Worm (Caenorhabditis elegans): Measurements from ENCODE around the gene F54B11.7.
A peak's percentile ranks its signal among the peaks of the same experiment; 100 is the strongest.

Gene F54B11.7

DNA sequence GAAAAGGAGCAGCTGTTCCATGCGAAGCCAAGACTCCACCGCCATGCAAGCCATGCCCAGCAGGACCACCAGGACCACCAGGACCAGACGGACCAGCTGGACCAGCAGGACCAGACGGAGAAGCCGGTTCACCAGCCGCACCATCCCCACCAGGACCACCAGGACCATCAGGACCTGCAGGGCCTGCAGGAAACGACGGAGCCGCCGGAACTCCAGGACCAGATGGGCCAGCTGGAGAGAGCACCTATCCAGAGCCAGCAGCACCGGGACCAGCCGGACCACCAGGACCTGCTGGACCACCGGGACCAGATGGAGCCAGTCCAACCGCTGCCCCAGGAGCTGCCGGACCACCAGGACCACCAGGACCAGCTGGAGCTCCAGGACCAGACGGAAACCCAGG, 8.3 kb upstream of the F54B11.7 start:
- TF ChIP-seq nhr-11 (tag; optimal IDR thresholded peaks at IDR 0.05) (no peak), nhr-25 (tag; optimal IDR thresholded peaks at IDR 0.05) (no peak)

DNA sequence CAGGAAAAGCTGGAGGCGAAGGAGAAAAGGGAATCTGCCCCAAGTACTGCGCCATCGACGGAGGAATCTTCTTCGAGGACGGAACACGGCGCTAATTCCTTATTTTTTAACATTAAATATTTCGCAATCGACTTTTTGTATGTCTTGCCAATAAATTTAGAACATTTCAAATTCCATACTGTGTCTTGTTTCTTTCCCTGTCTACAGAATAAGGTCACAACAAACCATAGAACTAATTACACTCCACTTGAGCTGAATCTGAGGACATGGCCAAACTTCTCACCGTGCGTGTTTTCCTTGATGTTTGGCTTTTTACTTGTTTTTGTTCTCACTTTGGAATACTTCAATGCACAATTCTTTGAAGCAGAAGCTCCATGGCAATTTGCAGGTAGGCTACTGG, 7.9 kb upstream of the F54B11.7 start, which contains the start of gene F54B11.4:
Gene F54B11.4 (plus strand): TSS at position 301 of the 400 bp plus-strand sequence.
- no peak for TF ChIP-seq elt-2 (tag; optimal IDR thresholded peaks at IDR 0.05)
- no peak for TF ChIP-seq elt-3 (tag; optimal IDR thresholded peaks at IDR 0.05)
- no peak for TF ChIP-seq nhr-237 (tag; optimal IDR thresholded peaks at IDR 0.05)
- TF ChIP-seq ztf-11 (tag; optimal IDR thresholded peaks at IDR 0.05), result no peak

DNA sequence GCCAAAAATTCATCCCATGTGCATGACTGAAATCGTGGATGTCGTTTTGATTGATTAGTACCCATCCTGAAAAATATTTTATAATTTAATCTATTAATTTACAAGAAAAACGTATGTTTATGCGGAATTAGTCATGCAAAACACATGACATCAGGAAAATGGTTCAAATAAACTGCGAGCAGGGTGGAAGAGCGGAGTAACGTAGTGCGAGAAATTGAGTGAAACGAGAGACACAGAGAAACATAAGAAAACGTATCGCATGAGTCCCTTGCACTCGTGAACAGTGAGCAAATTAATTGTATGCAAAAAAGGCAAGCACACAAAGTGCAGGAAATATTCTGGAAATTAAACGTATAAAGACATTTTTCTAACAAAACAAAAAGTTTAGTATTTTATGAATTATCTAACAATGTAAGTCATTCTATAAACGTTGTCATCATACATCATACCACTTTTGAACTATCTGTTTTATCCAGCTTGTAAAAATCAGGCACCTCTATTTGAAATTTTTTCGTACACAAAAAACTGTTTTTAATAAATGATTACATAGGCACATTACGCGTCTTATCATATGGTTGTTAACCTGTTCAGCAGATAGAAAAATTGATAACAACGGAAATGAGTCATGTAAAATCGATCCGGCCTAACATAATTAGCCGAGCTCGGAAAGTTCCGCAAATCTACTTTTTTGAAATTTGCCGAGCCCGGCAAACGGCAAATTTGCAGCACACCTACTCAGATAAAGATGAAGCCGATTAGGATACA, 4.1 kb upstream of the F54B11.7 start, which contains the start of gene F54B11.5:
Gene F54B11.5 (minus strand): TSS at position 66 of the 765 bp plus-strand sequence.
- no peak for TF ChIP-seq nhr-76 (tag; optimal IDR thresholded peaks at IDR 0.05)
- TF ChIP-seq sea-2 (GFP tag; optimal IDR thresholded peaks at IDR 0.05), result no peak
- peak; percentile 76 for TF ChIP-seq hmg-11 (tag; optimal IDR thresholded peaks at IDR 0.05)
- no peak for TF ChIP-seq fkh-10 (GFP tag; optimal IDR thresholded peaks at IDR 0.05)
- TF ChIP-seq egl-5 (tag; optimal IDR thresholded peaks at IDR 0.05), result no peak
- TF ChIP-seq nhr-25 (tag; optimal IDR thresholded peaks at IDR 0.05), result peak; percentile 20
- TF ChIP-seq nhr-237 (tag; optimal IDR thresholded peaks at IDR 0.05), result no peak
- TF ChIP-seq pha-4 (tag; optimal IDR thresholded peaks at IDR 0.05), result peak; percentile 66
- TF ChIP-seq daf-12 (tag; optimal IDR thresholded peaks at IDR 0.05), result no peak
- TF ChIP-seq mdl-1 (tag; optimal IDR thresholded peaks at IDR 0.05), result no peak
- TF ChIP-seq lsy-12 (tag; optimal IDR thresholded peaks at IDR 0.05), result no peak
- no peak for TF ChIP-seq fkh-2 (tag; optimal IDR thresholded peaks at IDR 0.05)
- TF ChIP-seq fos-1 (tag; optimal IDR thresholded peaks at IDR 0.05), result peak; percentile 21
- no peak for TF ChIP-seq ceh-16 (tag; optimal IDR thresholded peaks at IDR 0.05)
- TF ChIP-seq mml-1 (tag; optimal IDR thresholded peaks at IDR 0.05), result no peak
- no peak for TF ChIP-seq ceh-82 (tag; optimal IDR thresholded peaks at IDR 0.05)
- no peak for TF ChIP-seq jun-1 (tag; optimal IDR thresholded peaks at IDR 0.05)
- no peak for TF ChIP-seq R02D3.7 (tag; optimal IDR thresholded peaks at IDR 0.05)
- TF ChIP-seq snpc-4 (tag; optimal IDR thresholded peaks at IDR 0.05), result peak; percentile 47
- no peak for TF ChIP-seq tbx-2 (tag; optimal IDR thresholded peaks at IDR 0.05)
- TF ChIP-seq ceh-28 (tag; optimal IDR thresholded peaks at IDR 0.05), result no peak
- TF ChIP-seq ztf-11 (tag; optimal IDR thresholded peaks at IDR 0.05), result no peak
- peak; percentile 7 for TF ChIP-seq nhr-23 (tag; optimal IDR thresholded peaks at IDR 0.05)
- TF ChIP-seq nhr-67 (tag; optimal IDR thresholded peaks at IDR 0.05), result no peak
- peak; percentile 28 for TF ChIP-seq lin-39 (tag; optimal IDR thresholded peaks at IDR 0.05)
- TF ChIP-seq zag-1 (tag; optimal IDR thresholded peaks at IDR 0.05), result no peak
- peak; percentile 65 for TF ChIP-seq elt-2 (tag; optimal IDR thresholded peaks at IDR 0.05)
- no peak for TF ChIP-seq elt-1 (tag; optimal IDR thresholded peaks at IDR 0.05)
- no peak for TF ChIP-seq unc-39 (tag; optimal IDR thresholded peaks at IDR 0.05)
- no peak for TF ChIP-seq ceh-9 (tag; optimal IDR thresholded peaks at IDR 0.05)
- TF ChIP-seq lin-15B (tag; optimal IDR thresholded peaks at IDR 0.05), result peak; percentile 49
- TF ChIP-seq pqm-1 (tag; optimal IDR thresholded peaks at IDR 0.05), result peak; percentile 52
- no peak for TF ChIP-seq nhr-43 (tag; optimal IDR thresholded peaks at IDR 0.05; ENCODE audit: poor library complexity, severe bottlenecking)
- no peak for TF ChIP-seq ama-1 (optimal IDR thresholded peaks at IDR 0.05)
- TF ChIP-seq unc-62 (GFP tag; optimal IDR thresholded peaks at IDR 0.05), result no peak
- no peak for TF ChIP-seq nhr-28 (tag; optimal IDR thresholded peaks at IDR 0.05)
- no peak for TF ChIP-seq egl-27 (tag; optimal IDR thresholded peaks at IDR 0.05)
- no peak for TF ChIP-seq nhr-77 (tag; optimal IDR thresholded peaks at IDR 0.05)
- TF ChIP-seq elt-3 (tag; optimal IDR thresholded peaks at IDR 0.05), result no peak
- TF ChIP-seq ZK546.5 (tag; optimal IDR thresholded peaks at IDR 0.05), result no peak
- peak; percentile 60 for TF ChIP-seq nfya-1 (tag; optimal IDR thresholded peaks at IDR 0.05; ENCODE audit: insufficient read depth)
- TF ChIP-seq ztf-4 (tag; optimal IDR thresholded peaks at IDR 0.05), result no peak
- TF ChIP-seq aly-2 (tag; optimal IDR thresholded peaks at IDR 0.05), result no peak
- TF ChIP-seq nhr-12 (tag; optimal IDR thresholded peaks at IDR 0.05), result no peak
- no peak for TF ChIP-seq skn-1 (tag; optimal IDR thresholded peaks at IDR 0.05)
- no peak for TF ChIP-seq eor-1 (tag; optimal IDR thresholded peaks at IDR 0.05)
- TF ChIP-seq nhr-11 (tag; optimal IDR thresholded peaks at IDR 0.05), result no peak

Measured in whole organism, L3 larva.